Worm (Caenorhabditis elegans) whole organism, early embryonic: ENCODE results near the gene sma-10.

Experiments
- aly-1 ChIP-seq: sonication (generic microtip); optimal IDR thresholded peaks from 2 replicates; lab custom pipeline; 2016; ENCODE audit warnings: missing genetic modification characterization, missing compliant biosample characterization
- ama-1 ChIP-seq: fragments of 150-350 bp; optimal IDR thresholded peaks from 2 replicates; lab custom pipeline; 2014
- ceh-13 ChIP-seq: fragments of 200-800 bp; sonication (Bioruptor generic); optimal IDR thresholded peaks from 2 replicates; lab custom pipeline; 2018; ENCODE audit warnings: mild to moderate bottlenecking, missing genetic modification characterization, missing compliant biosample characterization
- ceh-36 ChIP-seq: sonication (generic microtip); optimal IDR thresholded peaks from 2 replicates; lab custom pipeline; 2016; ENCODE audit warnings: missing genetic modification characterization, inconsistent platforms, missing compliant biosample characterization
- ets-7 ChIP-seq: sonication (generic microtip); optimal IDR thresholded peaks from 2 replicates; lab custom pipeline; 2016; ENCODE audit warnings: missing genotype, missing genetic modification characterization, missing compliant biosample characterization
- flt-1 ChIP-seq: fragments of 200-800 bp; sonication (Bioruptor generic); IDR thresholded peaks from 2 replicates; pipeline ENCODE4 v1.3.6; 2022; ENCODE audit warnings: missing genetic modification characterization, missing compliant biosample characterization
- hmbx-1 ChIP-seq: sonication (generic microtip); optimal IDR thresholded peaks from 2 replicates; lab custom pipeline; 2016; ENCODE audit warnings: mild to moderate bottlenecking, missing genetic modification characterization, missing compliant biosample characterization
- hmg-4 ChIP-seq: fragments of 200-800 bp; sonication (Bioruptor generic); optimal IDR thresholded peaks from 2 replicates; lab custom pipeline; 2018; ENCODE audit warnings: mild to moderate bottlenecking, missing genetic modification characterization, missing compliant biosample characterization
- scrt-1 ChIP-seq: fragments of 200-800 bp; sonication (Bioruptor generic); IDR thresholded peaks from 2 replicates; pipeline ENCODE4 v1.3.6; 2022; ENCODE audit warnings: missing genetic modification characterization, missing compliant biosample characterization
- sea-1 ChIP-seq: fragments of 200-800 bp; sonication (Bioruptor generic); conservative IDR thresholded peaks from 2 replicates; pipeline ENCODE4 v1.3.6; 2022; ENCODE audit warnings: missing genetic modification characterization, missing compliant biosample characterization
- tra-4 ChIP-seq: sonication (generic microtip); optimal IDR thresholded peaks from 2 replicates; lab custom pipeline; 2017; ENCODE audit warnings: missing genetic modification characterization, missing compliant biosample characterization

- TF ChIP-seq hmbx-1 (tag; lab: Kevin White, UChicago) = no peak
- no peak for TF ChIP-seq ama-1
- TF ChIP-seq scrt-1 (GFP tag; lab: Robert Waterston, UW) = no peak
- no peak for TF ChIP-seq ceh-36
- TF ChIP-seq aly-1 (tag; lab: Kevin White, UChicago) = no peak
- TF ChIP-seq tra-4 (tag; lab: Kevin White, UChicago) = no peak
- TF ChIP-seq flt-1 (GFP tag; lab: Robert Waterston, UW) = no peak
- TF ChIP-seq ets-7 (tag; lab: Kevin White, UChicago) = no peak
- TF ChIP-seq sea-1 (GFP tag; lab: Robert Waterston, UW) = no peak
- no peak for TF ChIP-seq ceh-13 (GFP tag; lab: Kevin White, UChicago)
- TF ChIP-seq hmg-4 (GFP tag; lab: Kevin White, UChicago) = no peak
Measured at ce11 chrIV:306572-306971, 32.4 kb downstream of the sma-10 start.
